Fruit fly (Drosophila melanogaster) whole organism, wandering third instar larva: ENCODE data around the gene Rab18.

Experiments
- Abd-B ChIP-seq: fragments of >200 bp; optimal IDR thresholded peaks from 2 replicates; lab custom pipeline; 2017; ENCODE audit warnings: missing biosample characterization, missing genetic modification characterization
- CG32264 ChIP-seq: fragments of 200-800 bp; sonication (Bioruptor generic); optimal IDR thresholded peaks from 2 replicates; lab custom pipeline; 2016; ENCODE audit warnings: missing biosample characterization, missing genetic modification characterization
- CG9705 ChIP-seq: fragments of 200-800 bp; sonication (Bioruptor generic); optimal IDR thresholded peaks from 2 replicates; lab custom pipeline; 2018; ENCODE audit warnings: missing biosample characterization, mild to moderate bottlenecking, missing genetic modification characterization
- CrebA ChIP-seq: fragments of 200-800 bp; sonication (Bioruptor generic); optimal IDR thresholded peaks from 2 replicates; lab custom pipeline; 2016; ENCODE audit warnings: missing biosample characterization, mild to moderate bottlenecking, missing genetic modification characterization, borderline replicate concordance
- Dfd ChIP-seq: fragments of >200 bp; optimal IDR thresholded peaks from 2 replicates; lab custom pipeline; 2017; ENCODE audit warnings: missing biosample characterization, missing genetic modification characterization
- Dif ChIP-seq: fragments of 200-275, 200-300 bp; sonication (Bioruptor generic); optimal IDR thresholded peaks from 2 replicates; lab custom pipeline; 2018; ENCODE audit warnings: missing biosample characterization, missing genetic modification characterization; ENCODE audit not compliant: partially characterized antibody
- GATAd ChIP-seq: sonication (Bioruptor generic); optimal IDR thresholded peaks from 2 replicates; lab custom pipeline; 2016; ENCODE audit warnings: missing biosample characterization, missing genetic modification characterization
- HLH106 ChIP-seq: fragments of 200-800 bp; optimal IDR thresholded peaks from 3 replicates; lab custom pipeline; 2019; ENCODE audit warnings: missing biosample characterization, mild to moderate bottlenecking, missing genetic modification characterization, moderate library complexity
- Hnf4 ChIP-seq: fragments of 200-800 bp; sonication (Bioruptor generic); optimal IDR thresholded peaks from 2 replicates; lab custom pipeline; 2016; ENCODE audit warnings: missing biosample characterization, mild to moderate bottlenecking, missing genetic modification characterization
- Hr78 ChIP-seq: fragments of >200 bp; optimal IDR thresholded peaks from 2 replicates; lab custom pipeline; 2017; ENCODE audit warnings: missing biosample characterization, missing genetic modification characterization
- Hr83 ChIP-seq: fragments of 200-300 bp; sonication (Bioruptor generic); optimal IDR thresholded peaks from 2 replicates; lab custom pipeline; 2016; ENCODE audit warnings: missing biosample characterization, mild to moderate bottlenecking, missing genetic modification characterization, moderate library complexity; ENCODE audit not compliant: poor library complexity, severe bottlenecking
- Jra ChIP-seq: sonication (Bioruptor generic); optimal IDR thresholded peaks from 2 replicates; lab custom pipeline; 2016; ENCODE audit warnings: missing biosample characterization, missing genetic modification characterization
- Mio ChIP-seq: sonication (Bioruptor generic); optimal IDR thresholded peaks from 2 replicates; lab custom pipeline; 2016; ENCODE audit warnings: missing biosample characterization, missing genetic modification characterization
- Myc ChIP-seq: fragments of >200 bp; optimal IDR thresholded peaks from 2 replicates; lab custom pipeline; 2017
- N ChIP-seq: fragments of >200 bp; optimal IDR thresholded peaks from 2 replicates; lab custom pipeline; 2018; ENCODE audit warnings: missing biosample characterization, missing external identifiers, missing genetic modification characterization
- OdsH ChIP-seq: fragments of 200-800 bp; sonication (Bioruptor generic); optimal IDR thresholded peaks from 2 replicates; lab custom pipeline; 2016; ENCODE audit warnings: missing biosample characterization, mild to moderate bottlenecking, missing genetic modification characterization
- Rel ChIP-seq, 2 experiments: fragments of 200-800 bp; sonication (Bioruptor generic) in 1 of 2; optimal IDR thresholded peaks; 2 replicates in 1 of 2; 3 replicates in 1 of 2; lab custom pipeline; 2016 to 2019; ENCODE audit warnings: mild to moderate bottlenecking in 2 of 2, missing biosample characterization in 2 of 2, missing genetic modification characterization in 2 of 2, moderate library complexity in 1 of 2
- Sp1 ChIP-seq: fragments of 200-800 bp; sonication (Bioruptor generic); optimal IDR thresholded peaks from 3 replicates; lab custom pipeline; 2019; ENCODE audit warnings: missing biosample characterization, mild to moderate bottlenecking, missing genetic modification characterization, moderate library complexity
- Vsx2 ChIP-seq: fragments of 200-300, 225-300 bp; sonication (Bioruptor generic); optimal IDR thresholded peaks from 2 replicates; lab custom pipeline; 2018; ENCODE audit warnings: missing biosample characterization, missing genetic modification characterization; ENCODE audit not compliant: partially characterized antibody
- br ChIP-seq: fragments of 200-800 bp; sonication (Bioruptor generic); optimal IDR thresholded peaks from 2 replicates; lab custom pipeline; 2016; ENCODE audit warnings: missing biosample characterization, missing genetic modification characterization
- dl ChIP-seq, 2 experiments: fragments of 175-275, 200-275 bp in 1 of 2; fragments of 200-275 bp in 1 of 2; sonication (Bioruptor generic); optimal IDR thresholded peaks; lab custom pipeline; 2018; ENCODE audit warnings: mild to moderate bottlenecking in 2 of 2, missing biosample characterization in 2 of 2, missing genetic modification characterization in 2 of 2, moderate library complexity in 2 of 2; ENCODE audit not compliant: partially characterized antibody in 2 of 2, insufficient read depth in 1 of 2
- dmrt93B ChIP-seq: fragments of 200-800 bp; sonication (Bioruptor generic); optimal IDR thresholded peaks from 2 replicates; lab custom pipeline; 2018; ENCODE audit warnings: missing biosample characterization, mild to moderate bottlenecking, missing genetic modification characterization
- dsf ChIP-seq: sonication (Bioruptor generic); optimal IDR thresholded peaks from 2 replicates; lab custom pipeline; 2016; ENCODE audit warnings: missing biosample characterization, missing genetic modification characterization, borderline replicate concordance
- ey ChIP-seq: fragments of 200-800 bp; sonication (Bioruptor generic); optimal IDR thresholded peaks from 2 replicates; lab custom pipeline; 2016; ENCODE audit warnings: missing biosample characterization, missing genetic modification characterization
- foxo ChIP-seq, 2 experiments: fragments of 200-800 bp; sonication (Bioruptor generic); optimal IDR thresholded peaks; 2 replicates in 1 of 2; 3 replicates in 1 of 2; lab custom pipeline; 2016 to 2017; ENCODE audit warnings: missing biosample characterization in 2 of 2, missing genetic modification characterization in 2 of 2
- fru ChIP-seq: fragments of 200-800 bp; sonication (Bioruptor generic); optimal IDR thresholded peaks from 3 replicates; lab custom pipeline; 2016; ENCODE audit warnings: missing biosample characterization, mild to moderate bottlenecking, missing genetic modification characterization
- h ChIP-seq: fragments of 200-800 bp; sonication (Bioruptor generic); optimal IDR thresholded peaks from 3 replicates; lab custom pipeline; 2016; ENCODE audit warnings: missing biosample characterization, mild to moderate bottlenecking, missing genetic modification characterization
- jim ChIP-seq: fragments of 175-275, 200-325 bp; sonication (Bioruptor generic); optimal IDR thresholded peaks from 2 replicates; lab custom pipeline; 2016; ENCODE audit warnings: missing biosample characterization, mild to moderate bottlenecking, missing genetic modification characterization
- lola ChIP-seq: fragments of >200 bp; optimal IDR thresholded peaks from 2 replicates; lab custom pipeline; 2017; ENCODE audit warnings: missing biosample characterization, missing genetic modification characterization
- pan ChIP-seq: fragments of >200 bp; optimal IDR thresholded peaks from 2 replicates; lab custom pipeline; 2017
- psq ChIP-seq: fragments of 200-800 bp; sonication (Bioruptor generic); optimal IDR thresholded peaks from 3 replicates; lab custom pipeline; 2017; ENCODE audit warnings: missing biosample characterization, mild to moderate bottlenecking, missing genetic modification characterization, moderate library complexity
- rgr ChIP-seq: fragments of 200-800 bp; sonication (Bioruptor generic); optimal IDR thresholded peaks from 3 replicates; lab custom pipeline; 2016; ENCODE audit warnings: missing biosample characterization, mild to moderate bottlenecking, missing genetic modification characterization
- sage ChIP-seq: fragments of 200-800 bp; sonication (Bioruptor generic); optimal IDR thresholded peaks from 2 replicates; lab custom pipeline; 2016; ENCODE audit warnings: missing biosample characterization, mild to moderate bottlenecking, missing genetic modification characterization
- sv ChIP-seq: fragments of 200-800 bp; sonication (Bioruptor generic); optimal IDR thresholded peaks from 3 replicates; lab custom pipeline; 2016; ENCODE audit warnings: missing biosample characterization, missing genetic modification characterization
- tai ChIP-seq: sonication (Bioruptor generic); optimal IDR thresholded peaks from 2 replicates; lab custom pipeline; 2016; ENCODE audit warnings: missing biosample characterization, missing genetic modification characterization
- usp ChIP-seq: fragments of >200 bp; optimal IDR thresholded peaks from 2 replicates; lab custom pipeline; 2017; ENCODE audit warnings: missing biosample characterization, missing genetic modification characterization
- woc ChIP-seq: sonication (Bioruptor generic); optimal IDR thresholded peaks from 2 replicates; lab custom pipeline; 2016; ENCODE audit warnings: missing biosample characterization, mild to moderate bottlenecking, missing genetic modification characterization

The Rab18 gene

DNA sequence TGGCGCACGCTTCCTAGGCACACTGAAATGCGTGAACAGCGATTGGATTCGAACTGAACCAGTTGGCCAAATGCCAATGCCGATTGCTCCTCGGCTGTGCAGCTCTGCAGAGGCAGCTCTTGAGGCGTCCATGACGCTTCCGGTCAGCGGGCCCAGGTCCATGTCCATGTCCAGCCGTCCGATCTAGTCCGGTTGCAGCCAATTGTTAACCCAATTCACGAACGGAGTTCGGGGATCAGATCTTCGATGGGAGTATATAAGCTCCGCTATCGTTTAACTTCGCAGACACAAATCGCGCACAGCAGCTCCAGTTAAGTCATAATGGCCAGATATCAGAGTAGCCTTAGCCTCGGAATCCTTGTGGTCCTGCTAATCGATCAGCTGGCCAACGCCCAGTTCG, 11.3 kb upstream of the Rab18 start, which contains the start of gene CG42449:
Gene CG42449 (plus strand): TSS at position 301 of the 400 bp plus-strand sequence.
- no peak for TF ChIP-seq sage (GFP tag; lab: Kevin White, UChicago)
- TF ChIP-seq Vsx2: no peak
- no peak for TF ChIP-seq CG32264 (GFP tag; lab: Kevin White, UChicago)
- TF ChIP-seq Rel (GFP tag; optimal IDR thresholded peaks at IDR 0.05; lab: Kevin White, UChicago): no peak
- TF ChIP-seq Rel (tag; optimal IDR thresholded peaks at IDR 0.05; lab: Kevin White, UChicago): no peak
- TF ChIP-seq OdsH: no peak
- TF ChIP-seq lola: no peak
- TF ChIP-seq tai: no peak
- no peak for TF ChIP-seq N (GFP tag; lab: Kevin White, UChicago)
- TF ChIP-seq dmrt93B (GFP tag; lab: Kevin White, UChicago): no peak
- TF ChIP-seq Jra (GFP tag; lab: Kevin White, UChicago): no peak
- TF ChIP-seq br: no peak

DNA sequence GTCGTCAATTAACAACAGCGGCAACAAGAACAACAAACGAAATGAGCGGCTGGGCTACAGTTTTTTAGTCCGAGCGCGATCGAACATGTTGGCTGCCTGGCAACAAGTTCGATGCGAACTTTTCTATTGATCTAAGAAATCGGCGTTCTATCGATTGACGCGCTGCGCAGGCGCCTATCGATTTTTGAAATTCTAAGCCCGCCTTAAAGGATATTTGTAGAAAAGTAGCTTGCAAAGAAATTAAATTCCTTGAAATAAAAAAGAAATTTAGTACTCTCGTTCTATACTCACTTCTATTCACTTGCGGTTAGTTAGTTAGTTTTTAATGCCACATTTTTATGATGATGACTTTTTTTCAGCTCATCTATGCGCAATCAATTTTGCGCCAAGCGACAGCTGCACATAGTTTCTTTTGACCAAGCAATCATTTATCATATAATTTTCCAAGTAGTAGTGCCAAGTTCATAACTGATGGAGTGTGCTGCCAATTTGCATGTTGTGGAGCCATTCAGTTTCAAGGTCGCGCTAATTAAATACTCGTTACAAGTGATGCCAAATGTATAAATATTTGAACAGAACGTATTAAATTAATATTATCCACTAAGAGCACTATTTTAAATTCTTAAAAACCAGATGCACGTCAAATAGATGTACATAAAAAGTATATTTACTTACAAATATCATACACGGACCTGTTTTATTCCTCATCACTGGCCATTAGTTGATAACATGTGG, 8.5 kb upstream of the Rab18 start, which contains the start of the genes Tre1 and Gr5a:
Gene Tre1 (minus strand): TSS at position 45 of the 735 bp plus-strand sequence.
Gene Gr5a (plus strand): TSS at position 685 of the 735 bp plus-strand sequence.
- TF ChIP-seq usp (no peak), Hnf4 (GFP tag; lab: Kevin White, UChicago) (no peak), dmrt93B (GFP tag; lab: Kevin White, UChicago) (no peak), dsf (GFP tag; lab: Kevin White, UChicago) (no peak), GATAd (GFP tag; lab: Kevin White, UChicago) (no peak), br (no peak), pan (lab: Kevin White, UChicago) (no peak), lola (no peak), Mio (GFP tag; lab: Kevin White, UChicago) (no peak), Dfd (GFP tag; lab: Kevin White, UChicago) (no peak), woc (GFP tag; lab: Kevin White, UChicago) (no peak), Dif (GFP tag; lab: Kevin White, UChicago) (no peak), sage (GFP tag; lab: Kevin White, UChicago) (no peak), tai (no peak), Rel (GFP tag; optimal IDR thresholded peaks at IDR 0.05; lab: Kevin White, UChicago) (no peak), Rel (tag; optimal IDR thresholded peaks at IDR 0.05; lab: Kevin White, UChicago) (no peak), sv (GFP tag; lab: Kevin White, UChicago) (no peak), rgr (GFP tag; lab: Kevin White, UChicago) (no peak), Sp1 (GFP tag; lab: Kevin White, UChicago) (no peak), psq (GFP tag; lab: Kevin White, UChicago) (no peak)

- no peak for TF ChIP-seq lola
- TF ChIP-seq GATAd (GFP tag; lab: Kevin White, UChicago): no peak
- no peak for TF ChIP-seq Hr78
- peak; percentile 75 for TF ChIP-seq h (GFP tag; lab: Kevin White, UChicago)
- TF ChIP-seq woc (GFP tag; lab: Kevin White, UChicago): peak; percentile 74
- no peak for TF ChIP-seq usp
- TF ChIP-seq CrebA (GFP tag; lab: Kevin White, UChicago): no peak
- no peak for TF ChIP-seq Hnf4 (GFP tag; lab: Kevin White, UChicago)
- TF ChIP-seq dl (GFP tag; optimal IDR thresholded peaks at IDR 0.05; lab: Kevin White, UChicago; ENCODE audit: insufficient read depth in 1 of 2, partially characterized antibody in 2 of 2): no peak
- TF ChIP-seq ey (GFP tag; lab: Kevin White, UChicago): peak; percentile 77
- TF ChIP-seq rgr (GFP tag; lab: Kevin White, UChicago): peak; percentile 70
- peak; percentile 71 for TF ChIP-seq jim
- TF ChIP-seq Dif (GFP tag; lab: Kevin White, UChicago): no peak
- no peak for TF ChIP-seq pan (lab: Kevin White, UChicago)
- TF ChIP-seq sv (GFP tag; lab: Kevin White, UChicago): no peak
- TF ChIP-seq Sp1 (GFP tag; lab: Kevin White, UChicago): peak; percentile 72
- peak; percentile 15 for TF ChIP-seq CG9705 (GFP tag; lab: Kevin White, UChicago)
- TF ChIP-seq Abd-B (GFP tag; lab: Kevin White, UChicago): no peak
- no peak for TF ChIP-seq Mio (GFP tag; lab: Kevin White, UChicago)
- no peak for TF ChIP-seq dsf (GFP tag; lab: Kevin White, UChicago)
- TF ChIP-seq Dfd (GFP tag; lab: Kevin White, UChicago): peak; percentile 35
- peak; percentile 77 for TF ChIP-seq OdsH
- no peak for TF ChIP-seq sage (GFP tag; lab: Kevin White, UChicago)
- TF ChIP-seq psq (GFP tag; lab: Kevin White, UChicago): peak; percentile 67
- peak; percentile 61 for TF ChIP-seq HLH106 (tag; lab: Kevin White, UChicago)
- peak in 1 of 2 experiments; percentile 84 for TF ChIP-seq foxo (GFP tag; optimal IDR thresholded peaks at IDR 0.05; lab: Kevin White, UChicago)
- no peak for TF ChIP-seq N (GFP tag; lab: Kevin White, UChicago)
- peak; percentile 64 for TF ChIP-seq br
- no peak for TF ChIP-seq Hr83
- peak; percentile 21 for TF ChIP-seq CG32264 (GFP tag; lab: Kevin White, UChicago)
- no peak for TF ChIP-seq Rel (GFP tag; optimal IDR thresholded peaks at IDR 0.05; lab: Kevin White, UChicago)
- TF ChIP-seq Rel (tag; optimal IDR thresholded peaks at IDR 0.05; lab: Kevin White, UChicago): no peak
- TF ChIP-seq Jra (GFP tag; lab: Kevin White, UChicago): peak; percentile 55
- no peak for TF ChIP-seq Vsx2
- TF ChIP-seq Myc (lab: Kevin White, UChicago): no peak
- TF ChIP-seq tai: no peak
- TF ChIP-seq fru (GFP tag; lab: Kevin White, UChicago): peak; percentile 80
- TF ChIP-seq dmrt93B (GFP tag; lab: Kevin White, UChicago): peak; percentile 46
Observed at dm6 chrX:5679079-5679932, 7.7 kb upstream of the Rab18 start.
